Worm (Caenorhabditis elegans) whole organism, young adult: ENCODE results near the gene upb-1.

Experiments
- ceh-79 ChIP-seq: sonication (generic microtip); optimal IDR thresholded peaks from 2 replicates; lab custom pipeline; 2017; ENCODE audit warnings: mild to moderate bottlenecking, missing genetic modification characterization, missing compliant biosample characterization
- dpl-1 ChIP-seq: fragments of 150-350 bp; optimal IDR thresholded peaks from 2 replicates; lab custom pipeline; 2014; ENCODE audit warnings: missing biosample characterization, missing genetic modification reagents, missing genetic modification characterization
- hlh-26 ChIP-seq: fragments of 200-800 bp; sonication (Bioruptor generic); conservative IDR thresholded peaks from 2 replicates; pipeline ENCODE4 v1.3.6; 2022; ENCODE audit warnings: missing genetic modification reagents, missing genetic modification characterization, missing compliant biosample characterization
- sea-2 ChIP-seq: fragments of 200-800 bp; sonication (Bioruptor generic); IDR thresholded peaks from 2 replicates; pipeline ENCODE4 v1.3.6; 2022; ENCODE audit warnings: missing genetic modification characterization, missing compliant biosample characterization
- unc-62 ChIP-seq: fragments of 150-350 bp; optimal IDR thresholded peaks from 2 replicates; lab custom pipeline; 2014; ENCODE audit warnings: missing biosample characterization, missing genetic modification reagents, missing genetic modification characterization

DNA sequence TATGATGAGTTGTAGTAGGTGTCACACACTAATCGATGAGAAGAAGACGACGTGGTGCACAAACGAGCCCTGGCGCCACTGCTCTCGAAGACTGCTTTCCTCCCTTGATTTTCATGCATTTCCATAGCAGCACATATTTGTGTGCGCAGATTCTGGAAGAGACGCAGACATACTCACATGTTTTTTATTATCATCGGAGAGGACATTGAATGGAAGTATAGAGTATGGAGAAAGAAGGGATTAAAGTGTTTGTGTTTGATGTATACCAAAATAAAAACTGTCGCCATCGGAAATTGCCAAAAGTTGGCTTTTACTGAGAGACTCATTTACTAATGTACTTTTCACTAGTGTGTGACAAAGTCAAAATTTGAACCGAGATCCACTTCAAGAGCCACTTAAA lies 4.4 kb upstream of the upb-1 start, which contains the start of gene mps-1:
- TF ChIP-seq unc-62 (GFP tag; lab: Kevin White, UChicago) (no peak), dpl-1 (no peak), hlh-26 (GFP tag; lab: Robert Waterston, UW) (no peak), ceh-79 (tag; lab: Kevin White, UChicago) (no peak), sea-2 (GFP tag; lab: Robert Waterston, UW) (no peak)
